Fruit fly (Drosophila melanogaster): ENCODE measurements around the gene Edc3.
A peak's percentile ranks its signal among the peaks of the same experiment; 100 is the strongest.

Edc3 gene

dm6 chr3L:17562263-17562662 lies 32.6 kb upstream of the Edc3 start:
- TF ChIP-seq gsb (GFP tag; IDR thresholded peaks at IDR 0.05) (no peak), CG8478 (optimal IDR thresholded peaks at IDR 0.05) (peak; percentile 81), Myb (GFP tag; optimal IDR thresholded peaks at IDR 0.05) (no peak), fd64A (GFP tag; optimal IDR thresholded peaks at IDR 0.05) (no peak), CG10462 (GFP tag; optimal IDR thresholded peaks at IDR 0.05) (no peak), CG4617 (GFP tag; optimal IDR thresholded peaks at IDR 0.05; ENCODE audit: borderline replicate concordance) (no peak), Drgx (GFP tag; IDR thresholded peaks at IDR 0.05) (0 out of 2 replicates have a peak, but pooled peaks have one; percentile 25), CG13775 (GFP tag; optimal IDR thresholded peaks at IDR 0.05) (peak; percentile 90), Hr39 (optimal IDR thresholded peaks at IDR 0.05) (peak; percentile 42), gce (GFP tag; IDR thresholded peaks at IDR 0.05) (no peak), slp2 (GFP tag; optimal IDR thresholded peaks at IDR 0.05) (no peak), pum (GFP tag; optimal IDR thresholded peaks at IDR 0.05) (no peak), B-H2 (GFP tag; optimal IDR thresholded peaks at IDR 0.05) (no peak), TFAM (GFP tag; optimal IDR thresholded peaks at IDR 0.05) (no peak), CG2202 (tag; optimal IDR thresholded peaks at IDR 0.05) (no peak), HmgD (GFP tag; optimal IDR thresholded peaks at IDR 0.05) (no peak), Oli (tag; optimal IDR thresholded peaks at IDR 0.05) (no peak), ash1 (GFP tag; optimal IDR thresholded peaks at IDR 0.05) (no peak), CG14441 (GFP tag; IDR thresholded peaks at IDR 0.05) (no peak), cg (GFP tag; optimal IDR thresholded peaks at IDR 0.05) (no peak), Dfd (GFP tag; optimal IDR thresholded peaks at IDR 0.05) (peak in 1 of 2 experiments; percentile 18), Bdp1 (GFP tag; optimal IDR thresholded peaks at IDR 0.05) (no peak), CG11093 (GFP tag; IDR thresholded peaks at IDR 0.05) (no peak), CG8944 (GFP tag; optimal IDR thresholded peaks at IDR 0.05) (no peak), CG6813 (GFP tag; optimal IDR thresholded peaks at IDR 0.05) (no peak), CG5180 (GFP tag; optimal IDR thresholded peaks at IDR 0.05) (no peak), dati (GFP tag; IDR thresholded peaks at IDR 0.05) (no peak), hth (optimal IDR thresholded peaks at IDR 0.05) (no peak), pb (GFP tag; optimal IDR thresholded peaks at IDR 0.05) (no peak)

DNA sequence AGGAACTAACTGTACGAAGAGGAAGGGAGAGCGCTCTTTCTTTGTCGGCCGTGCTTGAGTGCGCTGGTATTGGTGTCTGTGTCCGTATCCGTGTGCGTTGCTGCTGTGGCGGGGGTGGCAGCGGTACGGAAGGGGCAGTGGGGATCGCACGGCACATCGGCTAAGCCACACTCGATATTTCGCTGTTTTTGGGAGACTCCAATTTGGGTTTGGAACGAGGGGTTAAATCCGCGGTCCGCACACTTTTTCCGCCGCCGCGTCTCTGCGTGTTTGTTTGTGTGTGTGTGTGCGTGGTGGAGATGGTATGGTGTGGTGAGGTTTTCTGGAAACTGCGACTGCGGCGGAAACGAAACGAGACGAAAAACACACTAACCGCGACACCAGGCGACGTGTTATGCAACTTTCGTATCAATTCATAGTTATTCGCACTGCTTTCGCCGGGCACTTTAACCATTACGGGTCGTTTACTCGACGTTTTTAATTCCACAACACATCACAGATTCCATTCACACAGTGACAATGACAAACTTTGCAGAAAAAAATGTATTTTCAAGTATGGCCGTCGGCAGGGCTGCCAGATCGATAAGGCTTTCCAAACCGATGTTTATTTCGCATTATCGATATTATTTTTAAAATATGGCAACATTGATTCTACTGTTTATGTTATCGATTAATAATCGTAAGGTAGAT lies 27.7 kb upstream of the Edc3 start, which contains the start of gene CycT:
TSS of gene CycT (minus strand) at position 574 of the 690 bp plus-strand sequence.
- TF ChIP-seq CG9932 (GFP tag; IDR thresholded peaks at IDR 0.05): no peak; the same call in 1 of the 2 replicates
- peak; percentile 41 for TF ChIP-seq HLHmδ (GFP tag; optimal IDR thresholded peaks at IDR 0.05)
- peak; percentile 24 for TF ChIP-seq CG4707 (GFP tag; optimal IDR thresholded peaks at IDR 0.05)
- TF ChIP-seq CG13775 (GFP tag; optimal IDR thresholded peaks at IDR 0.05): peak; percentile 52
- TF ChIP-seq CG32767 (GFP tag; IDR thresholded peaks at IDR 0.05): peak; percentile 48
- TF ChIP-seq CG6175 (GFP tag; IDR thresholded peaks at IDR 0.05): no peak
- no peak for TF ChIP-seq pita (GFP tag; optimal IDR thresholded peaks at IDR 0.05)
- TF ChIP-seq Poxn (GFP tag; IDR thresholded peaks at IDR 0.05): no peak
- peak; percentile 4 for TF ChIP-seq CG12104 (GFP tag; optimal IDR thresholded peaks at IDR 0.05)
- peak; percentile 21 for TF ChIP-seq CG33557 (GFP tag; optimal IDR thresholded peaks at IDR 0.05)
- no peak for TF ChIP-seq bigmax (GFP tag; optimal IDR thresholded peaks at IDR 0.05)
- no peak for TF ChIP-seq esg (GFP tag; conservative IDR thresholded peaks at IDR 0.05)
- peak; percentile 71 for TF ChIP-seq kni (GFP tag; optimal IDR thresholded peaks at IDR 0.05)
- TF ChIP-seq HLH4C (GFP tag; IDR thresholded peaks at IDR 0.05; ENCODE audit: partially characterized antibody): peak; percentile 89
- no peak for TF ChIP-seq Jarid2 (GFP tag; optimal IDR thresholded peaks at IDR 0.05)
- peak; percentile 50 for TF ChIP-seq CG30020 (tag; optimal IDR thresholded peaks at IDR 0.05)
- no peak for TF ChIP-seq Ssrp (tag; optimal IDR thresholded peaks at IDR 0.05)
- TF ChIP-seq Fer1 (GFP tag; optimal IDR thresholded peaks at IDR 0.05): peak; percentile 85
- peak; percentile 45 for TF ChIP-seq Rfx (GFP tag; IDR thresholded peaks at IDR 0.05)
- no peak for TF ChIP-seq CG5953 (GFP tag; IDR thresholded peaks at IDR 0.05)
- TF ChIP-seq crp (GFP tag; optimal IDR thresholded peaks at IDR 0.05): peak in 1 of 2 experiments; percentile 18
- TF ChIP-seq sd (tag; optimal IDR thresholded peaks at IDR 0.05): peak; percentile 72
- peak; percentile 88 for TF ChIP-seq unc-4 (GFP tag; IDR thresholded peaks at IDR 0.05; ENCODE audit: partially characterized antibody)
- TF ChIP-seq tx (GFP tag; optimal IDR thresholded peaks at IDR 0.05): no peak
